Worm (Caenorhabditis elegans): Measurements from ENCODE around the gene T14B4.5.

The T14B4.5 gene

DNA sequence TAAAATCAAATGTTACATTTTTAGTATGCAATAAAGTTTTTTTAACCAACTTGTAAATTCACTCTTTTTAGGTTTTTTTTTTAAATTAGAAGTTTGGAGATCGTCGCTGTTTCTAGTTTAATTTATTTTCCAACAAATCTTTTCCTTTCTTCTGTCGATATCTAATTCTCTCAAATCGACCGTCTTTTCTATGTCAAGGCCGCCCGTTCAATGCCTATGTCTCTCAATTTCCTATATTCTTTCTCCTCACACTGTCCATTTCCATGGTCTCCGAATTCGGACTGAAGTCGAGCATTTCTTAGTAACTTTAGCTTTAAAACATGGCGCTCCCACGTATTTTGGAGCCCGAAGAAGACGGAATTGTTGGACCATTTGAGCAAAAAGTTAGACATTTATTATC lies at the start of gene T14B4.5, which contains the start of gene T14B4.20:
T14B4.5 (plus strand) TSS at position 226 of the 400 bp plus-strand sequence.
T14B4.20 (plus strand) TSS at position 264 of the 400 bp plus-strand sequence.
- TF ChIP-seq ceh-16 (tag; optimal IDR thresholded peaks at IDR 0.05): no peak
- TF ChIP-seq lsy-2 (tag; optimal IDR thresholded peaks at IDR 0.05): no peak
- TF ChIP-seq skn-1 (tag; optimal IDR thresholded peaks at IDR 0.05): no peak
- TF ChIP-seq ztf-4 (tag; optimal IDR thresholded peaks at IDR 0.05): no peak
- no peak for TF ChIP-seq mab-5 (tag; optimal IDR thresholded peaks at IDR 0.05)
- TF ChIP-seq fos-1 (tag; optimal IDR thresholded peaks at IDR 0.05): no peak
- no peak for TF ChIP-seq unc-55 (GFP tag; optimal IDR thresholded peaks at IDR 0.05)
- no peak for TF ChIP-seq R02D3.7 (tag; optimal IDR thresholded peaks at IDR 0.05)
- no peak for TF ChIP-seq blmp-1 (tag; optimal IDR thresholded peaks at IDR 0.05; ENCODE audit: insufficient read depth)
- TF ChIP-seq nhr-129 (tag; optimal IDR thresholded peaks at IDR 0.05): no peak
- TF ChIP-seq ama-1 (optimal IDR thresholded peaks at IDR 0.05): no peak
- TF ChIP-seq nhr-23 (tag; optimal IDR thresholded peaks at IDR 0.05): no peak
- no peak for TF ChIP-seq lin-39 (tag; optimal IDR thresholded peaks at IDR 0.05)
- no peak for TF ChIP-seq F13H6.1 (tag; optimal IDR thresholded peaks at IDR 0.05)

DNA sequence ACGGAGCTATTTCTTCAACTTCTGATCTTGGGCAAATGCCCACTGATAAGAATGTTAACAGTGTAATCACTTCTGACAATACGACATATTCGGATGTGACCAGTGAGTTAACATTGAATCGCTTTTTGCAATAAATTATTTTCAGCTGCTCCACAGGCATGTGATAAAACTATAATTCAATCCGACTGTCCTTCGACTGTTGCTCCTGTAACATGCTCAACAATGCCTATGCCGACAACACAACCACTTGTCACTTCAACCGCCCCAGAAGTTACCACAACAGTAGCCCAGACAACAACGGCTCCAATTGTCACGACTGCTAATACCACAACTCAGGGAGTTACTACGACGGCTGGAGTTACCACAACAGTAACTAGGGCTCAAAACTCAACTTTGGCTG lies 49.1 kb upstream of the T14B4.5 start:
- TF ChIP-seq ZK546.5 (tag; optimal IDR thresholded peaks at IDR 0.05) (no peak), lin-13 (GFP tag; optimal IDR thresholded peaks at IDR 0.05) (no peak), Y55F3AM.14 (GFP tag; optimal IDR thresholded peaks at IDR 0.05) (no peak), sma-9 (GFP tag; optimal IDR thresholded peaks at IDR 0.05) (no peak), sma-9 (tag; optimal IDR thresholded peaks at IDR 0.05) (no peak), elt-3 (tag; optimal IDR thresholded peaks at IDR 0.05) (no peak), nhr-6 (tag; optimal IDR thresholded peaks at IDR 0.05) (no peak)

DNA sequence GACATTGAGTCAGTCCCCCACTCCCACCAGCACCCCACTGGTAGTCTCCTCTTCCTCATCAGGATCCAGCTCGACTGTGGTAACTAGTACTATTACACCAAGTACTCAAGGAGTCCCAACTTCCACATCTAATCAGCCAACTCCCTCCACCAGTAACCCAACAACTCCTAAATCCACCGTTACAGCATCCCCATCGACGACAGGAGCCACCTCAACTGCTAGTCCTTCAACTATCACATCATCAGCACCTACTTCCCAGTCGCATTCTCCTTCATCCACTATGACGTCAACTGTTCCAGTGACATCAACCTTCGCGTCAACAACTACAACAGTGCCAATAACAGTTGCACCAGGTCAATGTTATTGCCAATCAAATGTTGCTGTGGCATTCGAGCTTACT lies 48.2 kb upstream of the T14B4.5 start:
- TF ChIP-seq sma-9 (GFP tag; optimal IDR thresholded peaks at IDR 0.05) (no peak), sma-9 (tag; optimal IDR thresholded peaks at IDR 0.05) (no peak), lsy-2 (tag; optimal IDR thresholded peaks at IDR 0.05) (no peak), dmd-4 (tag; optimal IDR thresholded peaks at IDR 0.05) (no peak), sem-4 (tag; optimal IDR thresholded peaks at IDR 0.05) (no peak), F13H6.1 (tag; optimal IDR thresholded peaks at IDR 0.05) (no peak), nhr-21 (tag; optimal IDR thresholded peaks at IDR 0.05) (no peak), ceh-82 (tag; optimal IDR thresholded peaks at IDR 0.05) (no peak), skn-1 (tag; optimal IDR thresholded peaks at IDR 0.05) (no peak), elt-3 (tag; optimal IDR thresholded peaks at IDR 0.05) (no peak), sma-3 (GFP tag; optimal IDR thresholded peaks at IDR 0.05) (no peak), lin-11 (tag; optimal IDR thresholded peaks at IDR 0.05) (no peak), mab-5 (tag; optimal IDR thresholded peaks at IDR 0.05) (no peak), lin-39 (tag; optimal IDR thresholded peaks at IDR 0.05) (no peak), nhr-23 (tag; optimal IDR thresholded peaks at IDR 0.05) (no peak), mbf-1 (tag; optimal IDR thresholded peaks at IDR 0.05) (no peak)

DNA sequence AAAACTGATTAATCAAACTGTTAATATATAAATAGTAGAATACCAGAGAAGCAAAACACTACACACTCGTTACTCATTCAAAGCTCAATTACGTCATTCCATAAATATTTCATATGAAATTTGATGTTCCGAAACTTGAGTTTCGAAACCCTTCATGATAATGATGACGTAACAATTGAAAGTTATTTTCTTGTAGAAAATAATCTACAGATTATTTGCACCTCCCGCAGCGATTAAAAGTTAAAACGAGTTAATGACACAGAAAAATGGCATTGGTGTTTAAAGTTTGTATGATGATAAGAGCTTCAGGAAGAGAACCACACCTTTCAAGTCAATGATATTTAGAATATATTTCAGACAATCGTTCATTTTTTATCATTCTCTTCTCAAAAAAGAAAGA lies 42.8 kb upstream of the T14B4.5 start, which contains the start of gene H43E16.1:
H43E16.1 (plus strand) TSS at position 375 of the 400 bp plus-strand sequence.
- TF ChIP-seq fos-1 (tag; optimal IDR thresholded peaks at IDR 0.05): peak; percentile 95
- TF ChIP-seq ZK546.5 (tag; optimal IDR thresholded peaks at IDR 0.05): no peak
- peak; percentile 45 for TF ChIP-seq sma-9 (GFP tag; optimal IDR thresholded peaks at IDR 0.05)
- no peak for TF ChIP-seq sma-9 (tag; optimal IDR thresholded peaks at IDR 0.05)

DNA sequence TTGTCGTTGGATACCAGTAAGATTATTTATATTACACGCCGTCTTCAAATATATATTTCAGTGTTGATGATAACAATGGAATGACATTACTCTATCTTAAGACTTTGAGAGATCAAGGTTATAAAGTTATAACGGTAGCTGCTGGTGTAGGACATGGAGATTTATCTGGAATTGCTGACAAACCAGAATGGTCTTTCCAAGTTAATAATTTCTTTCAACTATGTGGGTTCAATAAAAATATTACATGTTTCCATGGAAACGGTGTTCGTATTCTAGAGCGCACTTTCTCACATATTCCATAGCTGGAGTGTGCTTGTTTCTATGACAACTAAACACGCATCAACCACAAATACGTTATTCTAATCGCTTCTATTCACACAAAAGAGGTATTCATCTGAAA lies 36.9 kb upstream of the T14B4.5 start, which contains the start of gene ift-74:
ift-74 (plus strand) TSS at position 301 of the 400 bp plus-strand sequence.
- TF ChIP-seq blmp-1 (tag; optimal IDR thresholded peaks at IDR 0.05; ENCODE audit: insufficient read depth) (no peak), F13H6.1 (tag; optimal IDR thresholded peaks at IDR 0.05) (no peak), ceh-82 (tag; optimal IDR thresholded peaks at IDR 0.05) (no peak), mab-5 (tag; optimal IDR thresholded peaks at IDR 0.05) (no peak), unc-62 (GFP tag; optimal IDR thresholded peaks at IDR 0.05) (no peak), fos-1 (tag; optimal IDR thresholded peaks at IDR 0.05) (no peak), ztf-4 (tag; optimal IDR thresholded peaks at IDR 0.05) (no peak), zag-1 (tag; optimal IDR thresholded peaks at IDR 0.05) (no peak), egl-27 (tag; optimal IDR thresholded peaks at IDR 0.05) (no peak), aly-2 (tag; optimal IDR thresholded peaks at IDR 0.05) (no peak), sma-9 (GFP tag; optimal IDR thresholded peaks at IDR 0.05) (no peak), sma-9 (tag; optimal IDR thresholded peaks at IDR 0.05) (no peak), ZK546.5 (tag; optimal IDR thresholded peaks at IDR 0.05) (no peak), unc-39 (tag; optimal IDR thresholded peaks at IDR 0.05) (no peak), nhr-11 (tag; optimal IDR thresholded peaks at IDR 0.05) (no peak), lin-11 (tag; optimal IDR thresholded peaks at IDR 0.05) (no peak), ceh-16 (tag; optimal IDR thresholded peaks at IDR 0.05) (no peak), lsy-2 (tag; optimal IDR thresholded peaks at IDR 0.05) (no peak), unc-55 (GFP tag; optimal IDR thresholded peaks at IDR 0.05) (no peak)
